Fruit fly (Drosophila melanogaster) whole organism, embryonic: ENCODE data around the gene mod.

ENCODE experiments used
- Bdp1 ChIP-seq: fragments of 200-800 bp; sonication (Bioruptor generic); optimal IDR thresholded peaks from 3 replicates; lab custom pipeline; 2016; ENCODE audit warnings: missing biosample characterization, missing genetic modification characterization
- CG10366 ChIP-seq: fragments of 200-800 bp; sonication (Bioruptor generic); IDR thresholded peaks from 2 replicates; pipeline ENCODE4 v1.3.6; 2022; ENCODE audit warnings: missing biosample characterization, missing genetic modification characterization
- CG11695 ChIP-seq: fragments of 200-800 bp; sonication (Bioruptor generic); IDR thresholded peaks from 3 replicates; pipeline ENCODE4 v1.3.6; 2022; ENCODE audit warnings: missing biosample characterization, missing genetic modification characterization
- CG12769 ChIP-seq: fragments of 200-800 bp; sonication (Bioruptor generic); optimal IDR thresholded peaks from 2 replicates; lab custom pipeline; 2019; ENCODE audit warnings: missing biosample characterization, mild to moderate bottlenecking, missing genetic modification characterization, moderate library complexity
- CG12942 ChIP-seq: fragments of 200-800 bp; sonication (Bioruptor generic); optimal IDR thresholded peaks from 3 replicates; lab custom pipeline; 2016; ENCODE audit warnings: missing biosample characterization, missing genetic modification characterization
- CG14014 ChIP-seq: fragments of 200-800 bp; sonication (Bioruptor generic); IDR thresholded peaks from 2 replicates; pipeline ENCODE4 v1.3.6; 2022; ENCODE audit warnings: missing biosample characterization, missing genetic modification characterization
- CG14441 ChIP-seq: fragments of 200-800 bp; sonication (Bioruptor generic); IDR thresholded peaks from 2 replicates; pipeline ENCODE4 v1.3.6; 2022; ENCODE audit warnings: missing biosample characterization, missing genetic modification characterization
- CG15269 ChIP-seq: fragments of 200-800 bp; sonication (Bioruptor generic); optimal IDR thresholded peaks from 2 replicates; lab custom pipeline; 2018; ENCODE audit warnings: missing biosample characterization, mild to moderate bottlenecking, missing genetic modification characterization, moderate library complexity
- CG17361 ChIP-seq: fragments of 200-800 bp; sonication (Bioruptor generic); IDR thresholded peaks from 3 replicates; pipeline ENCODE4 v1.3.6; 2022; ENCODE audit warnings: missing biosample characterization, missing genetic modification characterization
- CG18262 ChIP-seq: fragments of 200-800 bp; optimal IDR thresholded peaks from 3 replicates; lab custom pipeline; 2019; ENCODE audit warnings: missing biosample characterization, mild to moderate bottlenecking, missing genetic modification characterization, moderate library complexity
- CG2120 ChIP-seq: fragments of 200-800 bp; sonication (Bioruptor generic); optimal IDR thresholded peaks from 3 replicates; lab custom pipeline; 2016; ENCODE audit warnings: missing biosample characterization, missing genetic modification characterization
- CG2202 ChIP-seq: fragments of 200-800 bp; sonication (Bioruptor generic); optimal IDR thresholded peaks from 2 replicates; lab custom pipeline; 2018; ENCODE audit warnings: missing biosample characterization, mild to moderate bottlenecking, missing genetic modification characterization
- CG32532 ChIP-seq: fragments of 200-800 bp; sonication (Bioruptor generic); IDR thresholded peaks from 2 replicates; pipeline ENCODE4 v1.3.6; 2022; ENCODE audit warnings: missing biosample characterization, missing genetic modification characterization
- CG32772 ChIP-seq: fragments of 200-800 bp; sonication (Bioruptor generic); IDR thresholded peaks from 2 replicates; pipeline ENCODE4 v1.3.6; 2022; ENCODE audit warnings: missing biosample characterization, missing genetic modification characterization
- CG3281 ChIP-seq: fragments of 200-800 bp; sonication (Bioruptor generic); optimal IDR thresholded peaks from 3 replicates; lab custom pipeline; 2017; ENCODE audit warnings: missing biosample characterization, mild to moderate bottlenecking, missing genetic modification characterization
- CG4730 ChIP-seq: fragments of 200-800 bp; sonication (Bioruptor generic); IDR thresholded peaks from 2 replicates; pipeline ENCODE4 v1.3.6; 2022; ENCODE audit warnings: missing biosample characterization, missing genetic modification characterization
- CG6689 ChIP-seq: fragments of 200-800 bp; sonication (Bioruptor generic); IDR thresholded peaks from 2 replicates; pipeline ENCODE4 v1.3.6; 2022; ENCODE audit warnings: missing biosample characterization, missing genetic modification characterization
- CG7372 ChIP-seq: fragments of 200-800 bp; sonication (Bioruptor generic); IDR thresholded peaks from 2 replicates; pipeline ENCODE4 v1.3.6; 2022; ENCODE audit warnings: missing biosample characterization, missing genetic modification characterization
- CG8290 ChIP-seq, 3 experiments: fragments of 200-800 bp; sonication (Bioruptor generic); optimal IDR thresholded peaks; 2 replicates each; lab custom pipeline; 2016 to 2019; ENCODE audit warnings: missing biosample characterization in 3 of 3, missing genetic modification characterization in 3 of 3, mild to moderate bottlenecking in 2 of 3, moderate library complexity in 1 of 3
- CG9876 ChIP-seq: fragments of 200-800 bp; sonication (Bioruptor generic); optimal IDR thresholded peaks from 2 replicates; lab custom pipeline; 2016; ENCODE audit warnings: missing biosample characterization, missing genetic modification characterization
- Dip2 ChIP-seq: fragments of 200-800 bp; sonication (Bioruptor generic); IDR thresholded peaks from 2 replicates; pipeline ENCODE4 v1.3.6; 2022; ENCODE audit warnings: missing biosample characterization, missing genetic modification characterization
- E2f1 ChIP-seq: fragments of 200-800 bp; sonication (Bioruptor generic); IDR thresholded peaks from 2 replicates; pipeline ENCODE4 v1.3.6; 2022; ENCODE audit warnings: missing biosample characterization, missing genetic modification characterization
- Ets97D ChIP-seq: fragments of 200-800 bp; sonication (Bioruptor generic); optimal IDR thresholded peaks from 3 replicates; lab custom pipeline; 2016; ENCODE audit warnings: missing biosample characterization, missing genetic modification characterization
- HLH3B ChIP-seq: fragments of 200-800 bp; sonication (Bioruptor generic); IDR thresholded peaks from 2 replicates; pipeline ENCODE4 v1.3.6; 2022; ENCODE audit warnings: missing biosample characterization, missing genetic modification characterization
- Hr51 ChIP-seq, 2 experiments: fragments of 200-800 bp; sonication (Bioruptor generic); optimal IDR thresholded peaks; 2 replicates in 1 of 2; 3 replicates in 1 of 2; lab custom pipeline; 2016 to 2018; ENCODE audit warnings: missing biosample characterization in 2 of 2, missing genetic modification characterization in 2 of 2, mild to moderate bottlenecking in 1 of 2, moderate library complexity in 1 of 2
- Mad ChIP-seq: fragments of 200-800 bp; sonication (Bioruptor generic); optimal IDR thresholded peaks from 2 replicates; lab custom pipeline; 2016; ENCODE audit warnings: missing biosample characterization, missing genetic modification characterization
- Med ChIP-seq: fragments of 200-800 bp; sonication (Bioruptor generic); peaks from one replicate; lab custom pipeline; 2016; ENCODE audit warnings: missing biosample characterization, missing genetic modification characterization, mild to moderate bottlenecking, inconsistent platforms, moderate library complexity
- Opbp ChIP-seq: fragments of 200-800 bp; sonication (Bioruptor generic); IDR thresholded peaks from 3 replicates; pipeline ENCODE4 v1.3.6; 2022; ENCODE audit warnings: missing biosample characterization, missing genetic modification characterization; ENCODE audit not compliant: partially characterized antibody
- Sox102F ChIP-seq: fragments of 200-800 bp; sonication (Bioruptor generic); optimal IDR thresholded peaks from 2 replicates; lab custom pipeline; 2018; ENCODE audit warnings: missing biosample characterization, mild to moderate bottlenecking, missing genetic modification characterization, moderate library complexity
- Ssrp ChIP-seq: fragments of 200-800 bp; sonication (Bioruptor generic); optimal IDR thresholded peaks from 2 replicates; lab custom pipeline; 2018; ENCODE audit warnings: missing biosample characterization, mild to moderate bottlenecking, missing genetic modification characterization, moderate library complexity
- Taf1 ChIP-seq: fragments of 200-800 bp; sonication (Bioruptor generic); IDR thresholded peaks from 2 replicates; pipeline ENCODE4 v1.3.6; 2022; ENCODE audit warnings: missing biosample characterization, missing genetic modification characterization
- Vsx1 ChIP-seq: fragments of 200-800 bp; sonication (Bioruptor generic); optimal IDR thresholded peaks from 2 replicates; lab custom pipeline; 2017; ENCODE audit warnings: missing biosample characterization, mild to moderate bottlenecking, missing genetic modification characterization, missing genetic modification reagents
- ara ChIP-seq: fragments of 200-800 bp; sonication (Bioruptor generic); IDR thresholded peaks from 2 replicates; pipeline ENCODE4 v1.3.6; 2022; ENCODE audit warnings: missing biosample characterization, missing genetic modification characterization
- bcd ChIP-seq: fragments of 200-800 bp; sonication (Bioruptor generic); optimal IDR thresholded peaks from 2 replicates; lab custom pipeline; 2017; ENCODE audit warnings: missing biosample characterization, mild to moderate bottlenecking, missing genetic modification characterization
- cato ChIP-seq: fragments of 200-800 bp; sonication (Bioruptor generic); optimal IDR thresholded peaks from 2 replicates; lab custom pipeline; 2016; ENCODE audit warnings: missing biosample characterization, missing genetic modification characterization, borderline replicate concordance
- chinmo ChIP-seq: fragments of 200-800 bp; sonication (Bioruptor generic); IDR thresholded peaks from 4 replicates; pipeline ENCODE4 v1.3.6; 2022; ENCODE audit warnings: missing biosample characterization, missing genetic modification characterization; ENCODE audit not compliant: partially characterized antibody
- cwo ChIP-seq: fragments of 200-800 bp; sonication (Bioruptor generic); optimal IDR thresholded peaks from 3 replicates; lab custom pipeline; 2017; ENCODE audit warnings: missing biosample characterization, missing genetic modification characterization, mild to moderate bottlenecking, moderate library complexity, missing genetic modification reagents
- dpn ChIP-seq, 2 experiments: fragments of 200-800 bp; sonication (Bioruptor generic); optimal IDR thresholded peaks; 3 replicates each; lab custom pipeline; 2016; ENCODE audit warnings: missing biosample characterization in 2 of 2, missing genetic modification characterization in 2 of 2
- dysf ChIP-seq: fragments of 200-800 bp; sonication (Bioruptor generic); IDR thresholded peaks from 3 replicates; pipeline ENCODE4 v1.3.6; 2022; ENCODE audit warnings: missing biosample characterization, missing genetic modification characterization
- gem ChIP-seq: fragments of 200-800 bp; sonication (Bioruptor generic); optimal IDR thresholded peaks from 2 replicates; lab custom pipeline; 2019; ENCODE audit warnings: missing biosample characterization, mild to moderate bottlenecking, missing genetic modification characterization, moderate library complexity
- gt ChIP-seq: fragments of 200-800 bp; sonication (Bioruptor generic); IDR thresholded peaks from 2 replicates; pipeline ENCODE4 v1.3.6; 2022; ENCODE audit warnings: missing biosample characterization, missing genetic modification characterization
- jigr1 ChIP-seq: fragments of 200-800 bp; sonication (Bioruptor generic); IDR thresholded peaks from 3 replicates; pipeline ENCODE4 v1.3.6; 2022; ENCODE audit warnings: missing biosample characterization, missing genetic modification characterization
- ken ChIP-seq: fragments of 200-800 bp; sonication (Bioruptor generic); IDR thresholded peaks from 3 replicates; pipeline ENCODE4 v1.3.6; 2022; ENCODE audit warnings: missing biosample characterization, missing genetic modification characterization
- ranshi ChIP-seq: fragments of 200-800 bp; sonication (Bioruptor generic); IDR thresholded peaks from 2 replicates; pipeline ENCODE4 v1.3.6; 2022; ENCODE audit warnings: missing biosample characterization, missing genetic modification characterization
- slp2 ChIP-seq: fragments of 200-800 bp; sonication (Bioruptor generic); optimal IDR thresholded peaks from 2 replicates; lab custom pipeline; 2016; ENCODE audit warnings: missing biosample characterization, missing genetic modification characterization
- sr ChIP-seq: fragments of 200-800 bp; sonication (Bioruptor generic); IDR thresholded peaks from 3 replicates; pipeline ENCODE4 v1.3.6; 2022; ENCODE audit warnings: missing biosample characterization, missing genetic modification characterization
- tin ChIP-seq: fragments of 200-800 bp; sonication (Bioruptor generic); optimal IDR thresholded peaks from 3 replicates; lab custom pipeline; 2016; ENCODE audit warnings: missing biosample characterization, missing genetic modification characterization
- vvl ChIP-seq: fragments of 200-800 bp; sonication (Bioruptor generic); IDR thresholded peaks from 2 replicates; pipeline ENCODE4 v1.3.6; 2022; ENCODE audit warnings: missing biosample characterization, missing genetic modification characterization
- wor ChIP-seq: fragments of 200-800 bp; sonication (Bioruptor generic); IDR thresholded peaks from 2 replicates; pipeline ENCODE4 v1.3.6; 2022; ENCODE audit warnings: missing biosample characterization, missing genetic modification characterization

mod gene

dm6 chr3R:32029134-32029533 lies 22.7 kb upstream of the mod start:
- TF ChIP-seq CG8290 (GFP tag; optimal IDR thresholded peaks at IDR 0.05; lab: Kevin White, UChicago) (no peak), CG8290 (tag; optimal IDR thresholded peaks at IDR 0.05; lab: Kevin White, UChicago) (peak in 1 of 2 experiments; percentile 4), CG17361 (no peak), vvl (GFP tag; lab: Robert Waterston, UW) (peak; percentile 91), sr (peak; percentile 71; the same call in 1 of the 3 replicates), Taf1 (no peak), cato (GFP tag; lab: Kevin White, UChicago) (no peak), cwo (GFP tag; lab: Kevin White, UChicago) (peak; percentile 23), Dip2 (GFP tag; lab: Robert Waterston, UW) (no peak), Med (GFP tag; lab: Kevin White, UChicago) (peak; percentile 40), chinmo (GFP tag; lab: Robert Waterston, UW) (peak; percentile 71; the same call in 2 of the 4 replicates), ken (GFP tag; lab: Robert Waterston, UW) (0 out of 3 replicates have a peak, but pooled peaks have one; percentile 12), Opbp (GFP tag; lab: Robert Waterston, UW) (no peak), Vsx1 (no peak), Ets97D (no peak), CG12769 (tag; lab: Kevin White, UChicago) (peak; percentile 25)

DNA sequence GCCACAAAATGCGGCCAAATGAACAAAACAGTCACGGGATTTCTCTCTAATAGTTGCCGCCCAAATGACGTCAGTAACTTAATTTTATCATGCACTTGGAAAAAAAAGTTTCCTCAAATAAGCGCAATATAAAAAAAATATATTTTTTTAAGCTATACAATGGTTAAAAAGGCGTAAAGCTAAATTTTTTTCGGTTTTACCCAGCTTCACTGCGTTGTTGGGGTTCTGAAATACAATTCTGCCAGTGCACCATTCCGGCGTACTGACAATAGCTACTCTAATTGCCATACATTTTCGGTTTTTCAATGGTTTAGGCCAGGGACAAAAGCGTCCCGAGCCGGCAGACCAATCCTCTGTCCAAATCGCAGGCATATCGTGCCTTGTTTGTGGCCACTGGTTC lies 19.0 kb upstream of the mod start:
- peak; percentile 33; the same call in 1 of the 2 replicates for TF ChIP-seq E2f1 (GFP tag; lab: Robert Waterston, UW)
- TF ChIP-seq CG7372 (GFP tag; lab: Robert Waterston, UW) = no peak
- TF ChIP-seq slp2 (GFP tag; lab: Kevin White, UChicago) = no peak
- TF ChIP-seq CG18262 (tag; lab: Kevin White, UChicago) = peak; percentile 18
- peak; percentile 4 for TF ChIP-seq CG2120
- no peak for TF ChIP-seq CG9876 (GFP tag; lab: Kevin White, UChicago)
- peak in 1 of 2 experiments; percentile 10 for TF ChIP-seq Hr51 (GFP tag; optimal IDR thresholded peaks at IDR 0.05; lab: Kevin White, UChicago)
- peak; percentile 46; the same call in 1 of the 2 replicates for TF ChIP-seq ranshi (GFP tag; lab: Robert Waterston, UW)
- peak; percentile 3 for TF ChIP-seq CG15269 (tag; lab: Kevin White, UChicago)
- peak; percentile 33 for TF ChIP-seq Sox102F (GFP tag; lab: Kevin White, UChicago)
- TF ChIP-seq CG3281 = no peak
- 0 out of 3 replicates have a peak, but pooled peaks have one; percentile 17 for TF ChIP-seq dysf (GFP tag; lab: Robert Waterston, UW)
- TF ChIP-seq Ssrp = peak; percentile 19
- peak; percentile 2 for TF ChIP-seq Mad (GFP tag; lab: Kevin White, UChicago)
- TF ChIP-seq gt (GFP tag; lab: Robert Waterston, UW) = no peak
- TF ChIP-seq tin = peak; percentile 1
- 0 out of 2 replicates have a peak, but pooled peaks have one; percentile 17 for TF ChIP-seq CG14014 (GFP tag; lab: Robert Waterston, UW)
- TF ChIP-seq bcd (GFP tag; lab: Kevin White, UChicago) = peak; percentile 14
- no peak for TF ChIP-seq CG12942 (GFP tag; lab: Kevin White, UChicago)
- TF ChIP-seq ken (GFP tag; lab: Robert Waterston, UW) = 0 out of 3 replicates have a peak, but pooled peaks have one; percentile 26
- no peak for TF ChIP-seq CG2202
- no peak for TF ChIP-seq jigr1 (GFP tag; lab: Robert Waterston, UW)
- TF ChIP-seq HLH3B (GFP tag; lab: Robert Waterston, UW) = 0 out of 2 replicates have a peak, but pooled peaks have one; percentile 29
- no peak for TF ChIP-seq wor (GFP tag; lab: Robert Waterston, UW)
- 0 out of 3 replicates have a peak, but pooled peaks have one; percentile 14 for TF ChIP-seq CG11695 (GFP tag; lab: Robert Waterston, UW)
- TF ChIP-seq CG14441 (GFP tag; lab: Robert Waterston, UW) = peak; percentile 39; the same call in 1 of the 2 replicates
- TF ChIP-seq gem (tag; lab: Kevin White, UChicago) = peak; percentile 50
- TF ChIP-seq CG4730 (GFP tag; lab: Robert Waterston, UW) = 0 out of 2 replicates have a peak, but pooled peaks have one; percentile 17
- no peak for TF ChIP-seq Bdp1 (GFP tag; lab: Kevin White, UChicago)
- TF ChIP-seq ara (GFP tag; lab: Robert Waterston, UW) = peak; percentile 43; the same call in 1 of the 2 replicates
- peak; percentile 17; the same call in 1 of the 2 replicates for TF ChIP-seq CG10366 (GFP tag; lab: Robert Waterston, UW)
- peak in 1 of 2 experiments; percentile 15 for TF ChIP-seq dpn (GFP tag; optimal IDR thresholded peaks at IDR 0.05; lab: Kevin White, UChicago)
- TF ChIP-seq CG32532 (GFP tag; lab: Robert Waterston, UW) = 0 out of 2 replicates have a peak, but pooled peaks have one; percentile 37
- peak; percentile 39; the same call in 1 of the 2 replicates for TF ChIP-seq CG6689 (GFP tag; lab: Robert Waterston, UW)
- 0 out of 2 replicates have a peak, but pooled peaks have one; percentile 26 for TF ChIP-seq CG32772 (GFP tag; lab: Robert Waterston, UW)
